Fruit fly (Drosophila melanogaster) whole organism, embryonic: ENCODE data around the gene CG11562.

Experiments used
- Adf1 ChIP-seq: fragments of 200-800 bp; sonication (Bioruptor generic); IDR thresholded peaks from 2 replicates; pipeline ENCODE4 v1.3.6; 2022; ENCODE audit warnings: missing biosample characterization, missing genetic modification characterization
- Blimp-1 ChIP-seq: fragments of 200-800 bp; sonication (Bioruptor generic); optimal IDR thresholded peaks from 3 replicates; lab custom pipeline; 2018; ENCODE audit warnings: missing biosample characterization, missing genetic modification characterization, mild to moderate bottlenecking, moderate library complexity, missing genetic modification reagents
- C15 ChIP-seq: fragments of 200-800 bp; sonication (Bioruptor generic); IDR thresholded peaks from 3 replicates; pipeline ENCODE4 v1.3.6; 2022; ENCODE audit warnings: missing biosample characterization, missing genetic modification characterization
- CG10267 ChIP-seq: fragments of 200-800 bp; sonication (Bioruptor generic); optimal IDR thresholded peaks from 2 replicates; lab custom pipeline; 2018; ENCODE audit warnings: missing biosample characterization, mild to moderate bottlenecking, missing genetic modification characterization, moderate library complexity
- CG10462 ChIP-seq: fragments of 200-800 bp; sonication (Bioruptor generic); optimal IDR thresholded peaks from 2 replicates; lab custom pipeline; 2016; ENCODE audit warnings: missing biosample characterization, missing genetic modification characterization
- CG10565 ChIP-seq: fragments of 200-800 bp; sonication (Bioruptor generic); optimal IDR thresholded peaks from 3 replicates; lab custom pipeline; 2016; ENCODE audit warnings: missing biosample characterization, mild to moderate bottlenecking, missing genetic modification characterization
- CG11504 ChIP-seq: fragments of 200-800 bp; sonication (Bioruptor generic); optimal IDR thresholded peaks from 3 replicates; lab custom pipeline; 2019; ENCODE audit warnings: missing biosample characterization, mild to moderate bottlenecking, missing genetic modification characterization, moderate library complexity
- CG12104 ChIP-seq: fragments of 200-800 bp; sonication (Bioruptor generic); optimal IDR thresholded peaks from 3 replicates; lab custom pipeline; 2016; ENCODE audit warnings: missing biosample characterization, missing genetic modification characterization
- CG12391 ChIP-seq: fragments of 200-800 bp; sonication (Bioruptor generic); optimal IDR thresholded peaks from 3 replicates; lab custom pipeline; 2018; ENCODE audit warnings: missing biosample characterization, mild to moderate bottlenecking, missing genetic modification characterization, moderate library complexity
- CG12659 ChIP-seq: fragments of 200-800 bp; sonication (Bioruptor generic); optimal IDR thresholded peaks from 3 replicates; lab custom pipeline; 2017; ENCODE audit warnings: mild to moderate bottlenecking, missing biosample characterization, missing genetic modification reagents, missing genetic modification characterization
- CG13624 ChIP-seq: fragments of 200-800 bp; sonication (Bioruptor generic); optimal IDR thresholded peaks from 2 replicates; lab custom pipeline; 2016; ENCODE audit warnings: missing biosample characterization, missing genetic modification characterization
- CG13894 ChIP-seq: fragments of 200-800 bp; sonication (Bioruptor generic); optimal IDR thresholded peaks from 3 replicates; lab custom pipeline; 2018; ENCODE audit warnings: missing biosample characterization, mild to moderate bottlenecking, missing genetic modification characterization, moderate library complexity
- CG15073 ChIP-seq: fragments of 200-800 bp; sonication (Bioruptor generic); optimal IDR thresholded peaks from 2 replicates; lab custom pipeline; 2016; ENCODE audit warnings: missing biosample characterization, missing genetic modification characterization
- CG15601 ChIP-seq: fragments of 200-800 bp; sonication (Bioruptor generic); optimal IDR thresholded peaks from 3 replicates; lab custom pipeline; 2019; ENCODE audit warnings: missing biosample characterization, mild to moderate bottlenecking, missing genetic modification characterization, moderate library complexity
- CG17359 ChIP-seq: fragments of 200-800 bp; sonication (Bioruptor generic); optimal IDR thresholded peaks from 3 replicates; lab custom pipeline; 2018; ENCODE audit warnings: missing biosample characterization, mild to moderate bottlenecking, missing genetic modification characterization, moderate library complexity
- CG18599 ChIP-seq: fragments of 200-800 bp; sonication (Bioruptor generic); optimal IDR thresholded peaks from 3 replicates; lab custom pipeline; 2017; ENCODE audit warnings: missing biosample characterization, missing genetic modification characterization, mild to moderate bottlenecking, moderate library complexity, missing genetic modification reagents
- CG18619 ChIP-seq: fragments of 200-800 bp; sonication (Bioruptor generic); optimal IDR thresholded peaks from 3 replicates; lab custom pipeline; 2017; ENCODE audit warnings: missing biosample characterization, mild to moderate bottlenecking, missing genetic modification characterization
- CG18764 ChIP-seq: fragments of 200-800 bp; sonication (Bioruptor generic); optimal IDR thresholded peaks from 3 replicates; lab custom pipeline; 2016; ENCODE audit warnings: missing biosample characterization, missing genetic modification characterization
- CG2129 ChIP-seq: fragments of 200-800 bp; sonication (Bioruptor generic); IDR thresholded peaks from 2 replicates; pipeline ENCODE4 v1.3.6; 2022; ENCODE audit warnings: missing biosample characterization, missing genetic modification characterization; ENCODE audit not compliant: partially characterized antibody
- CG2678 ChIP-seq: fragments of 200-800 bp; sonication (Bioruptor generic); optimal IDR thresholded peaks from 3 replicates; lab custom pipeline; 2019; ENCODE audit warnings: missing biosample characterization, mild to moderate bottlenecking, missing genetic modification characterization, moderate library complexity
- CG30431 ChIP-seq: fragments of 200-800 bp; sonication (Bioruptor generic); optimal IDR thresholded peaks from 2 replicates; lab custom pipeline; 2017; ENCODE audit warnings: missing biosample characterization, missing genetic modification characterization
- CG3847 ChIP-seq: fragments of 200-800 bp; sonication (Bioruptor generic); IDR thresholded peaks from 2 replicates; pipeline ENCODE4 v1.3.6; 2022; ENCODE audit warnings: missing biosample characterization, missing genetic modification characterization
- CG6175 ChIP-seq: fragments of 200-800 bp; sonication (Bioruptor generic); IDR thresholded peaks from 3 replicates; pipeline ENCODE4 v1.3.6; 2022; ENCODE audit warnings: missing biosample characterization, missing genetic modification characterization
- CG7556 ChIP-seq: fragments of 200-800 bp; sonication (Bioruptor generic); optimal IDR thresholded peaks from 2 replicates; lab custom pipeline; 2017; ENCODE audit warnings: missing biosample characterization, mild to moderate bottlenecking, missing genetic modification characterization
- CG8924 ChIP-seq: fragments of 200-800 bp; optimal IDR thresholded peaks from 3 replicates; lab custom pipeline; 2019; ENCODE audit warnings: missing biosample characterization, mild to moderate bottlenecking, missing genetic modification characterization, moderate library complexity
- CG9609 ChIP-seq: fragments of 200-800 bp; sonication (Bioruptor generic); optimal IDR thresholded peaks from 3 replicates; lab custom pipeline; 2016; ENCODE audit warnings: missing biosample characterization, missing genetic modification characterization
- CTCF ChIP-seq: fragments of 200-800 bp; sonication (Bioruptor generic); optimal IDR thresholded peaks from 2 replicates; lab custom pipeline; 2017; ENCODE audit warnings: missing biosample characterization, mild to moderate bottlenecking, missing genetic modification characterization, moderate library complexity
- CkIIα-i1 ChIP-seq: fragments of 200-800 bp; sonication (Bioruptor generic); IDR thresholded peaks from 2 replicates; pipeline ENCODE4 v1.3.6; 2022; ENCODE audit warnings: missing biosample characterization, missing genetic modification characterization
- CoRest ChIP-seq: fragments of 200-800 bp; sonication (Bioruptor generic); optimal IDR thresholded peaks from 3 replicates; lab custom pipeline; 2018; ENCODE audit warnings: missing biosample characterization, mild to moderate bottlenecking, missing genetic modification characterization, moderate library complexity
- D19A ChIP-seq: fragments of 200-800 bp; optimal IDR thresholded peaks from 3 replicates; lab custom pipeline; 2019; ENCODE audit warnings: missing biosample characterization, mild to moderate bottlenecking, missing genetic modification characterization, moderate library complexity
- Doc2 ChIP-seq: fragments of 200-800 bp; sonication (Bioruptor generic); IDR thresholded peaks from 2 replicates; pipeline ENCODE4 v1.3.6; 2022; ENCODE audit warnings: missing biosample characterization, missing genetic modification characterization
- Eip74EF ChIP-seq, 2 experiments: fragments of 200-800 bp in 1 of 2; fragments of >200 bp in 1 of 2; sonication (Bioruptor generic) in 1 of 2; optimal IDR thresholded peaks; 2 replicates each; lab custom pipeline; 2017 to 2019; ENCODE audit warnings: missing biosample characterization in 2 of 2, missing genetic modification characterization in 2 of 2, mild to moderate bottlenecking in 1 of 2, moderate library complexity in 1 of 2
- Jarid2 ChIP-seq: fragments of 200-800 bp; sonication (Bioruptor generic); optimal IDR thresholded peaks from 3 replicates; lab custom pipeline; 2017; ENCODE audit warnings: mild to moderate bottlenecking, missing biosample characterization, missing genetic modification reagents, missing genetic modification characterization
- MTF-1 ChIP-seq: fragments of 200-800 bp; sonication (Bioruptor generic); optimal IDR thresholded peaks from 2 replicates; lab custom pipeline; 2018; ENCODE audit warnings: missing biosample characterization, mild to moderate bottlenecking, missing genetic modification characterization, borderline replicate concordance
- Oaz ChIP-seq: fragments of 200-800 bp; sonication (Bioruptor generic); IDR thresholded peaks from 2 replicates; pipeline ENCODE4 v1.3.6; 2022; ENCODE audit warnings: missing biosample characterization, missing genetic modification characterization
- Ptx1 ChIP-seq: fragments of 200-800 bp; sonication (Bioruptor generic); IDR thresholded peaks from 2 replicates; pipeline ENCODE4 v1.3.6; 2022; ENCODE audit warnings: missing biosample characterization, missing genetic modification characterization
- Rfx ChIP-seq: fragments of 200-800 bp; sonication (Bioruptor generic); IDR thresholded peaks from 2 replicates; pipeline ENCODE4 v1.3.6; 2022; ENCODE audit warnings: missing biosample characterization, missing genetic modification characterization
- ase ChIP-seq: fragments of 200-800 bp; sonication (Bioruptor generic); IDR thresholded peaks from 3 replicates; pipeline ENCODE4 v1.3.6; 2022; ENCODE audit warnings: missing biosample characterization, missing genetic modification characterization
- dati ChIP-seq: fragments of 200-800 bp; sonication (Bioruptor generic); IDR thresholded peaks from 2 replicates; pipeline ENCODE4 v1.3.6; 2022; ENCODE audit warnings: missing biosample characterization, missing genetic modification characterization
- disco-r ChIP-seq: fragments of 200-800 bp; sonication (Bioruptor generic); optimal IDR thresholded peaks from 2 replicates; lab custom pipeline; 2016; ENCODE audit warnings: missing biosample characterization, missing genetic modification characterization
- dysf ChIP-seq: fragments of 200-800 bp; sonication (Bioruptor generic); IDR thresholded peaks from 3 replicates; pipeline ENCODE4 v1.3.6; 2022; ENCODE audit warnings: missing biosample characterization, missing genetic modification characterization
- fd102C ChIP-seq: fragments of 200-800 bp; sonication (Bioruptor generic); optimal IDR thresholded peaks from 2 replicates; lab custom pipeline; 2018; ENCODE audit warnings: missing biosample characterization, mild to moderate bottlenecking, missing genetic modification characterization, moderate library complexity
- gcm2 ChIP-seq: fragments of 200-800 bp; sonication (Bioruptor generic); optimal IDR thresholded peaks from 2 replicates; lab custom pipeline; 2016; ENCODE audit warnings: missing biosample characterization, missing genetic modification characterization
- lov ChIP-seq, 2 experiments: fragments of 200-800 bp in 1 of 2; fragments of >200 bp in 1 of 2; sonication (Bioruptor generic) in 1 of 2; IDR thresholded peaks in 1 of 2; optimal IDR thresholded peaks in 1 of 2; 2 replicates in 1 of 2; 3 replicates in 1 of 2; pipeline versions ENCODE4 v1.3.6 to Lab custom; 2017 to 2022; ENCODE audit warnings: missing biosample characterization in 1 of 2, missing genetic modification characterization in 1 of 2
- otp ChIP-seq: fragments of 200-800 bp; sonication (Bioruptor generic); IDR thresholded peaks from 3 replicates; pipeline ENCODE4, ENCODE4 v1.3.6; 2022; ENCODE audit warnings: missing biosample characterization, missing genetic modification characterization
- psq ChIP-seq: fragments of 200-800 bp; sonication (Bioruptor generic); optimal IDR thresholded peaks from 2 replicates; lab custom pipeline; 2017; ENCODE audit warnings: missing biosample characterization, missing genetic modification characterization
- pzg ChIP-seq: fragments of 200-800 bp; sonication (Bioruptor generic); optimal IDR thresholded peaks from 3 replicates; lab custom pipeline; 2018; ENCODE audit warnings: missing biosample characterization, mild to moderate bottlenecking, missing genetic modification characterization, moderate library complexity
- ro ChIP-seq: fragments of 200-800 bp; sonication (Bioruptor generic); IDR thresholded peaks from 2 replicates; pipeline ENCODE4 v1.3.6; 2022; ENCODE audit warnings: missing biosample characterization, missing genetic modification characterization
- unc-4 ChIP-seq: fragments of 200-800 bp; sonication (Bioruptor generic); IDR thresholded peaks from 2 replicates; pipeline ENCODE4 v1.3.6; 2022; ENCODE audit warnings: missing biosample characterization, missing genetic modification characterization; ENCODE audit not compliant: partially characterized antibody
- zen2 ChIP-seq: fragments of 200-800 bp; sonication (Bioruptor generic); IDR thresholded peaks from 3 replicates; pipeline ENCODE4 v1.3.6; 2022; ENCODE audit warnings: missing biosample characterization, missing genetic modification characterization; ENCODE audit not compliant: partially characterized antibody

Gene CG11562

DNA sequence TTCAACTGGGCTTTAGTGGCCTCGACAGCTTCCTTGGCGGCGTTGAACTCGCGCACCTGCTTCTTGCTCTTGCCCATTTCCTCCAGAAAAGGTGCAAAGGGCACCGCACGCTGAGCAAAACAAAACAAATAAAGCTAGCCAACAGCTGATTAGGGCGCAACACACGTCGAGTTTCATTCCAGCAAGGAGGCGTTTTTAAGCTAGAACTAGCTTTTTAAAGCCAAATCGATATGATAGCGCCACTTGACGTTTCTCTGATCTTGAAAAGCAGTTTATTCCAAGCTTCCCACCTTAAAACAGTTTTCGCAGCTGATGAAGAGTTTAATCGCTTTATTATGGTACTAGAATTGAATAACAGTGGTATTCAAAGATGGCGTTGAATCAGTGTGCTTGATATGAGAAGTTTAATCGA is 9.1 kb upstream of the CG11562 start, which contains the start of gene CG11601 (continued):
- TF ChIP-seq CG12391 (tag; lab: Kevin White, UChicago) (peak; percentile 36), CG10462 (GFP tag; lab: Kevin White, UChicago) (no peak), D19A (tag; lab: Kevin White, UChicago) (no peak), psq (GFP tag; lab: Kevin White, UChicago) (peak; percentile 44), CG17359 (peak; percentile 20), dati (GFP tag; lab: Robert Waterston, UW) (no peak), lov (optimal IDR thresholded peaks at IDR 0.05; lab: Kevin White, UChicago) (no peak), lov (GFP tag; IDR thresholded peaks at IDR 0.05; lab: Robert Waterston, UW) (no peak), unc-4 (0 out of 2 replicates have a peak, but pooled peaks have one; percentile 24), CG13624 (peak; percentile 34), Blimp-1 (no peak), ase (GFP tag; lab: Robert Waterston, UW) (no peak), zen2 (no peak), ro (GFP tag; lab: Robert Waterston, UW) (no peak), fd102C (no peak), CG12659 (GFP tag; lab: Kevin White, UChicago) (peak; percentile 49), CG18764 (peak; percentile 98), CG10565 (GFP tag; lab: Kevin White, UChicago) (no peak), CG11504 (tag; lab: Kevin White, UChicago) (peak; percentile 29), Eip74EF (GFP tag; optimal IDR thresholded peaks at IDR 0.05; lab: Kevin White, UChicago) (peak in 1 of 2 experiments; percentile 57), MTF-1 (no peak), pzg (GFP tag; lab: Kevin White, UChicago) (peak; percentile 71), CG12104 (GFP tag; lab: Kevin White, UChicago) (no peak), CG13894 (tag; lab: Kevin White, UChicago) (peak; percentile 56), CG30431 (GFP tag; lab: Kevin White, UChicago) (no peak), CG3847 (GFP tag; lab: Robert Waterston, UW) (peak; percentile 43; the same call in 1 of the 2 replicates), CG18599 (GFP tag; lab: Kevin White, UChicago) (no peak), CG10267 (tag; lab: Kevin White, UChicago) (no peak), Adf1 (no peak), CG15073 (GFP tag; lab: Kevin White, UChicago) (no peak), CTCF (GFP tag; lab: Kevin White, UChicago) (peak; percentile 80), CG6175 (GFP tag; lab: Robert Waterston, UW) (no peak), disco-r (no peak), Ptx1 (GFP tag; lab: Robert Waterston, UW) (peak; percentile 50), CG2678 (tag; lab: Kevin White, UChicago) (no peak), C15 (GFP tag; lab: Robert Waterston, UW) (no peak), CG15601 (tag; lab: Kevin White, UChicago) (peak; percentile 16), CG2129 (no peak), Jarid2 (no peak), gcm2 (no peak), CG9609 (peak; percentile 52), CG7556 (no peak), Oaz (GFP tag; lab: Robert Waterston, UW) (0 out of 2 replicates have a peak, but pooled peaks have one; percentile 15), CG8924 (peak; percentile 13), CkIIα-i1 (GFP tag; lab: Robert Waterston, UW) (no peak), CoRest (tag; lab: Kevin White, UChicago) (peak; percentile 39), CG18619 (GFP tag; lab: Kevin White, UChicago) (no peak), Doc2 (GFP tag; lab: Robert Waterston, UW) (0 out of 2 replicates have a peak, but pooled peaks have one; percentile 25), Rfx (GFP tag; lab: Robert Waterston, UW) (peak; percentile 78), otp (GFP tag; lab: Robert Waterston, UW) (no peak), dysf (GFP tag; lab: Robert Waterston, UW) (peak; percentile 60)
